Worm (Caenorhabditis elegans): ENCODE data around the gene str-200.

ce11 chrV:17496071-17496470 lies 38.1 kb upstream of the str-200 start, which contains the start of gene srh-118:
- TF ChIP-seq dmd-4 (tag; optimal IDR thresholded peaks at IDR 0.05) (no peak), blmp-1 (tag; optimal IDR thresholded peaks at IDR 0.05; ENCODE audit: insufficient read depth) (no peak), ztf-11 (tag; optimal IDR thresholded peaks at IDR 0.05) (no peak), nhr-129 (tag; optimal IDR thresholded peaks at IDR 0.05) (no peak), ZK546.5 (tag; optimal IDR thresholded peaks at IDR 0.05) (no peak), ztf-1 (GFP tag; conservative IDR thresholded peaks at IDR 0.05) (no peak), fos-1 (tag; optimal IDR thresholded peaks at IDR 0.05) (no peak), unc-62 (GFP tag; optimal IDR thresholded peaks at IDR 0.05) (no peak), elt-3 (tag; optimal IDR thresholded peaks at IDR 0.05) (no peak), mdl-1 (tag; optimal IDR thresholded peaks at IDR 0.05) (no peak)

All from whole organism, L2 larva.